Worm (Caenorhabditis elegans): Measurements from ENCODE around the gene Y77E11A.7.
A peak's percentile ranks its signal among the peaks of the same experiment; 100 is the strongest.

Gene Y77E11A.7

DNA sequence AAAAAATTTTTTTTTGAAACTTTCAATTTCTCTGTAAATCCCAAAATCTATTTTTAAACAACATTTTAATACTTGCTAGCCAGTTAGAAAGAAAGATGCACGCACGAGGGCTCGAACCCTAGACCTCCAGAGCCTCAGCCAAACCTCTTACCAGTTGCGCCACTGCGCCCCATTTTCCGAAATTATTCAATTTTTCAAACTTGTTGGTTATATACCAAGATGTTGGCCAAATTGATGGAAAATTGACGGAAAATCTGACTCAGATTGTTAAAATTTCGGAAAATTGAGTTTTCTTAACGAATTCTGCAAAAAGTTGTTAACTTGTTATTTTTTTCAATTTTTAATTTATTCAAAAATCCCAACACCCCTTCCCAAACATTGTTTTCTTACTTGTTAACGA is 53.9 kb downstream of the Y77E11A.7 start:
- TF ChIP-seq unc-86 (tag; optimal IDR thresholded peaks at IDR 0.05) (no peak), ceh-19 (GFP tag; optimal IDR thresholded peaks at IDR 0.05) (no peak), tbx-7 (tag; optimal IDR thresholded peaks at IDR 0.05) (no peak), mec-3 (tag; optimal IDR thresholded peaks at IDR 0.05; ENCODE audit: borderline replicate concordance) (no peak), dve-1 (tag; optimal IDR thresholded peaks at IDR 0.05) (no peak)

- peak; percentile 10 for TF ChIP-seq rnt-1 (tag; optimal IDR thresholded peaks at IDR 0.05)
- no peak for TF ChIP-seq ceh-24 (tag; optimal IDR thresholded peaks at IDR 0.05)
- TF ChIP-seq ztf-16 (tag; optimal IDR thresholded peaks at IDR 0.05), result no peak
- TF ChIP-seq hlh-30 (tag; optimal IDR thresholded peaks at IDR 0.05; ENCODE audit: insufficient read depth), result no peak
- peak; percentile 40 for TF ChIP-seq unc-55 (GFP tag; optimal IDR thresholded peaks at IDR 0.05)
- no peak for TF ChIP-seq unc-3 (GFP tag; conservative IDR thresholded peaks at IDR 0.05)
- no peak for TF ChIP-seq unc-3 (tag; optimal IDR thresholded peaks at IDR 0.05)
- TF ChIP-seq K09A11.1 (tag; optimal IDR thresholded peaks at IDR 0.05; ENCODE audit: insufficient read depth), result no peak
- peak; percentile 29 for TF ChIP-seq nfya-1 (tag; optimal IDR thresholded peaks at IDR 0.05)
- TF ChIP-seq ceh-19 (GFP tag; optimal IDR thresholded peaks at IDR 0.05), result peak; percentile 1
- TF ChIP-seq ceh-34 (tag; optimal IDR thresholded peaks at IDR 0.05), result no peak
- TF ChIP-seq ceh-18 (tag; optimal IDR thresholded peaks at IDR 0.05), result peak; percentile 34
Measured at ce11 chrIV:1361616-1362228, 57.9 kb downstream of the Y77E11A.7 start.

Data from whole organism, late embryonic.